Worm (Caenorhabditis elegans) whole organism, young adult: ENCODE measurements around the gene C14A11.5.
A peak's percentile ranks its signal among the peaks of the same experiment; 100 is the strongest.

Source experiments
- B0019.2 ChIP-seq: fragments of 200-800 bp; sonication (Bioruptor generic); conservative IDR thresholded peaks from 2 replicates; pipeline ENCODE4 v1.3.6; 2022; ENCODE audit warnings: missing genetic modification reagents, missing genetic modification characterization, missing compliant biosample characterization
- B0261.1 ChIP-seq: sonication (generic microtip); optimal IDR thresholded peaks from 2 replicates; lab custom pipeline; 2016; ENCODE audit warnings: mild to moderate bottlenecking, missing genetic modification characterization, moderate library complexity, missing compliant biosample characterization
- C06A6.2 ChIP-seq: fragments of 200-800 bp; sonication (Bioruptor generic); conservative IDR thresholded peaks from 2 replicates; pipeline ENCODE4 v1.3.6; 2022; ENCODE audit warnings: missing genetic modification characterization, missing compliant biosample characterization
- C17E4.6 ChIP-seq: fragments of 200-800 bp; sonication (Bioruptor generic); IDR thresholded peaks from 2 replicates; pipeline ENCODE4 v1.3.6; 2022; ENCODE audit warnings: missing genetic modification reagents, missing genetic modification characterization, missing compliant biosample characterization
- K11D2.4 ChIP-seq: fragments of 200-800 bp; sonication (Bioruptor generic); IDR thresholded peaks from 2 replicates; pipeline ENCODE4 v1.3.6; 2022; ENCODE audit warnings: missing genetic modification reagents, missing genetic modification characterization, missing compliant biosample characterization
- K12H6.12 ChIP-seq: fragments of 200-800 bp; sonication (Bioruptor generic); optimal IDR thresholded peaks from 2 replicates; lab custom pipeline; 2018; ENCODE audit warnings: mild to moderate bottlenecking, missing genetic modification characterization, missing compliant biosample characterization
- Y53G8AR.9 ChIP-seq: fragments of 200-800 bp; sonication (Bioruptor generic); conservative IDR thresholded peaks from 2 replicates; pipeline ENCODE4 v1.3.6; 2022; ENCODE audit warnings: missing genetic modification reagents, missing genetic modification characterization, missing compliant biosample characterization
- Y56A3A.18 ChIP-seq: fragments of 200-800 bp; sonication (Bioruptor generic); IDR thresholded peaks from 2 replicates; pipeline ENCODE4 v1.3.6; 2022; ENCODE audit warnings: missing genetic modification reagents, missing genetic modification characterization, missing compliant biosample characterization
- ZK185.1 ChIP-seq: sonication (generic microtip); optimal IDR thresholded peaks from 2 replicates; lab custom pipeline; 2016; ENCODE audit warnings: mild to moderate bottlenecking, missing genetic modification characterization, missing compliant biosample characterization; ENCODE audit not compliant: poor library complexity, severe bottlenecking
- aptf-2 ChIP-seq: fragments of 200-800 bp; sonication (Bioruptor generic); conservative IDR thresholded peaks from 2 replicates; pipeline ENCODE4 v1.3.6; 2022; ENCODE audit warnings: missing genetic modification reagents, missing genetic modification characterization, missing compliant biosample characterization
- atf-7 ChIP-seq: sonication (generic microtip); optimal IDR thresholded peaks from 2 replicates; lab custom pipeline; 2017; ENCODE audit warnings: mild to moderate bottlenecking, missing genetic modification characterization, missing compliant biosample characterization
- bed-1 ChIP-seq: fragments of 200-800 bp; sonication (Bioruptor generic); IDR thresholded peaks from 2 replicates; pipeline ENCODE4 v1.3.6; 2022; ENCODE audit warnings: missing genetic modification reagents, missing genetic modification characterization, missing compliant biosample characterization
- cebp-2 ChIP-seq: fragments of 200-800 bp; sonication (Bioruptor generic); IDR thresholded peaks from 2 replicates; pipeline ENCODE4 v1.3.6; 2022; ENCODE audit warnings: missing genetic modification characterization, missing compliant biosample characterization
- ceh-100 ChIP-seq: fragments of 200-800 bp; sonication (Bioruptor generic); IDR thresholded peaks from 2 replicates; pipeline ENCODE4 v1.3.6; 2022; ENCODE audit warnings: missing genetic modification reagents, missing genetic modification characterization, missing compliant biosample characterization
- chd-7 ChIP-seq: sonication (generic microtip); optimal IDR thresholded peaks from 2 replicates; lab custom pipeline; 2016; ENCODE audit warnings: mild to moderate bottlenecking, missing genetic modification characterization, moderate library complexity, missing compliant biosample characterization
- dpff-1 ChIP-seq: sonication (generic microtip); optimal IDR thresholded peaks from 2 replicates; lab custom pipeline; 2017; ENCODE audit warnings: mild to moderate bottlenecking, missing genetic modification characterization, missing compliant biosample characterization
- dpl-1 ChIP-seq: fragments of 150-350 bp; optimal IDR thresholded peaks from 2 replicates; lab custom pipeline; 2014; ENCODE audit warnings: missing biosample characterization, missing genetic modification reagents, missing genetic modification characterization
- egrh-3 ChIP-seq: fragments of 200-800 bp; sonication (Bioruptor generic); IDR thresholded peaks from 2 replicates; pipeline ENCODE4 v1.3.6; 2022; ENCODE audit warnings: missing genetic modification reagents, missing genetic modification characterization, missing compliant biosample characterization
- ets-4 ChIP-seq: fragments of 200-800 bp; sonication (Bioruptor generic); optimal IDR thresholded peaks from 2 replicates; lab custom pipeline; 2018; ENCODE audit warnings: mild to moderate bottlenecking, missing genetic modification characterization, missing compliant biosample characterization
- gei-17 ChIP-seq: fragments of 200-800 bp; sonication (Bioruptor generic); optimal IDR thresholded peaks from 2 replicates; lab custom pipeline; 2018; ENCODE audit warnings: mild to moderate bottlenecking, missing genetic modification characterization, missing compliant biosample characterization
- hlh-26 ChIP-seq: fragments of 200-800 bp; sonication (Bioruptor generic); conservative IDR thresholded peaks from 2 replicates; pipeline ENCODE4 v1.3.6; 2022; ENCODE audit warnings: missing genetic modification reagents, missing genetic modification characterization, missing compliant biosample characterization
- hmg-1.2 ChIP-seq: fragments of 200-800 bp; sonication (Bioruptor generic); IDR thresholded peaks from 2 replicates; pipeline ENCODE4 v1.3.6; 2022; ENCODE audit warnings: missing genetic modification reagents, missing genetic modification characterization, missing compliant biosample characterization
- hrde-1 ChIP-seq: sonication (generic microtip); optimal IDR thresholded peaks from 2 replicates; lab custom pipeline; 2016; ENCODE audit warnings: missing genetic modification characterization, mild to moderate bottlenecking, missing compliant biosample characterization, moderate library complexity, missing genotype, missing genetic modification reagents, borderline replicate concordance
- lag-1 ChIP-seq: fragments of 200-800 bp; sonication (Bioruptor generic); IDR thresholded peaks from 2 replicates; pipeline ENCODE4 v1.3.6; 2022; ENCODE audit warnings: missing genetic modification reagents, missing genetic modification characterization, missing compliant biosample characterization
- let-526 ChIP-seq: fragments of 200-800 bp; sonication (Bioruptor generic); IDR thresholded peaks from 2 replicates; pipeline ENCODE4 v1.3.6; 2022; ENCODE audit warnings: missing genetic modification reagents, missing genetic modification characterization, missing compliant biosample characterization
- let-607 ChIP-seq, 2 experiments: fragments of 200-800 bp in 1 of 2; sonication (Bioruptor generic) in 1 of 2; sonication (generic microtip) in 1 of 2; optimal IDR thresholded peaks; 2 replicates each; lab custom pipeline; 2016 to 2018; ENCODE audit warnings: mild to moderate bottlenecking in 2 of 2, missing compliant biosample characterization in 2 of 2, missing genetic modification characterization in 2 of 2, moderate library complexity in 2 of 2, missing genotype in 1 of 2
- lin-35 ChIP-seq, 3 experiments: fragments of 150-350 bp in 2 of 3; sonication (generic microtip) in 1 of 3; optimal IDR thresholded peaks; 2 replicates each; lab custom pipeline; 2014 to 2018; ENCODE audit warnings: missing biosample characterization in 3 of 3, missing genetic modification characterization in 3 of 3, missing genetic modification reagents in 3 of 3
- lin-54 ChIP-seq: fragments of 200-800 bp; sonication (Bioruptor generic); optimal IDR thresholded peaks from 2 replicates; lab custom pipeline; 2018; ENCODE audit warnings: mild to moderate bottlenecking, missing genetic modification characterization, missing compliant biosample characterization
- lsy-27 ChIP-seq: sonication (generic microtip); optimal IDR thresholded peaks from 2 replicates; lab custom pipeline; 2017; ENCODE audit warnings: missing genetic modification characterization, mild to moderate bottlenecking, missing compliant biosample characterization, antibody characterized with exemption, missing genotype, borderline replicate concordance; ENCODE audit not compliant: insufficient read depth
- madf-3 ChIP-seq: fragments of 200-800 bp; sonication (Bioruptor generic); IDR thresholded peaks from 2 replicates; pipeline ENCODE4 v1.3.6; 2022; ENCODE audit warnings: missing genetic modification reagents, missing genetic modification characterization, missing compliant biosample characterization
- mxl-1 ChIP-seq: sonication (generic microtip); optimal IDR thresholded peaks from 2 replicates; lab custom pipeline; 2016; ENCODE audit warnings: missing genetic modification characterization, missing compliant biosample characterization
- nfya-1 ChIP-seq: sonication (generic microtip); optimal IDR thresholded peaks from 2 replicates; lab custom pipeline; 2017; ENCODE audit warnings: antibody characterized with exemption, missing compliant biosample characterization, missing genetic modification characterization, borderline replicate concordance; ENCODE audit not compliant: insufficient read depth
- rec-8 ChIP-seq, 2 experiments: sonication (generic microtip); optimal IDR thresholded peaks; 2 replicates each; lab custom pipeline; 2016; ENCODE audit warnings: mild to moderate bottlenecking in 2 of 2, missing genetic modification characterization in 2 of 2, missing genetic modification reagents in 2 of 2, missing genotype in 2 of 2, missing biosample characterization in 1 of 2, missing compliant biosample characterization in 1 of 2, moderate library complexity in 1 of 2
- repo-1 ChIP-seq: sonication (generic microtip); optimal IDR thresholded peaks from 2 replicates; lab custom pipeline; 2017; ENCODE audit warnings: mild to moderate bottlenecking, missing genetic modification characterization, missing compliant biosample characterization
- sdz-38 ChIP-seq: sonication (generic microtip); optimal IDR thresholded peaks from 2 replicates; lab custom pipeline; 2016; ENCODE audit warnings: missing genotype, missing genetic modification characterization, missing compliant biosample characterization
- snpc-1.3 ChIP-seq: sonication (generic microtip); optimal IDR thresholded peaks from 2 replicates; lab custom pipeline; 2017; ENCODE audit warnings: missing genetic modification characterization, mild to moderate bottlenecking, missing compliant biosample characterization, antibody characterized with exemption, moderate library complexity, missing genotype, missing genetic modification reagents; ENCODE audit not compliant: insufficient read depth
- somi-1 ChIP-seq: fragments of 200-800 bp; sonication (Bioruptor generic); optimal IDR thresholded peaks from 2 replicates; lab custom pipeline; 2018; ENCODE audit warnings: mild to moderate bottlenecking, missing genetic modification characterization, missing compliant biosample characterization
- sptf-2 ChIP-seq: fragments of 200-800 bp; sonication (Bioruptor generic); optimal IDR thresholded peaks from 2 replicates; lab custom pipeline; 2018; ENCODE audit warnings: mild to moderate bottlenecking, missing genetic modification characterization, missing compliant biosample characterization
- tlf-1 ChIP-seq: fragments of 200-800 bp; sonication (Bioruptor generic); optimal IDR thresholded peaks from 2 replicates; lab custom pipeline; 2018; ENCODE audit warnings: mild to moderate bottlenecking, missing genetic modification characterization, missing compliant biosample characterization
- unc-62 ChIP-seq: fragments of 150-350 bp; optimal IDR thresholded peaks from 2 replicates; lab custom pipeline; 2014; ENCODE audit warnings: missing biosample characterization, missing genetic modification reagents, missing genetic modification characterization
- zfh-2 ChIP-seq: fragments of 200-800 bp; sonication (Bioruptor generic); conservative IDR thresholded peaks from 2 replicates; pipeline ENCODE4 v1.3.6; 2022; ENCODE audit warnings: missing genetic modification reagents, missing genetic modification characterization, missing compliant biosample characterization
- ztf-28 ChIP-seq: fragments of 200-800 bp; sonication (Bioruptor generic); IDR thresholded peaks from 2 replicates; pipeline ENCODE4 v1.3.6; 2022; ENCODE audit warnings: missing genetic modification reagents, missing genetic modification characterization, missing compliant biosample characterization
- ztf-3 ChIP-seq: fragments of 200-800 bp; sonication (Bioruptor generic); optimal IDR thresholded peaks from 2 replicates; lab custom pipeline; 2018; ENCODE audit warnings: mild to moderate bottlenecking, missing genetic modification characterization, missing compliant biosample characterization
- ztf-6 ChIP-seq: fragments of 200-800 bp; sonication (Bioruptor generic); IDR thresholded peaks from 2 replicates; pipeline ENCODE4 v1.3.6; 2022; ENCODE audit warnings: missing genetic modification reagents, missing genetic modification characterization, missing compliant biosample characterization

The C14A11.5 gene

ce11 chrX:2814097-2814720, 6.9 kb upstream of the C14A11.5 start, which contains the start of gene C14A11.6:
TSS of gene C14A11.6 (minus strand) at chrX:2814147.
- TF ChIP-seq cebp-2 (GFP tag; lab: Robert Waterston, UW) (no peak), lag-1 (GFP tag; lab: Robert Waterston, UW) (no peak), ztf-3 (GFP tag; lab: Kevin White, UChicago) (no peak), unc-62 (GFP tag; lab: Kevin White, UChicago) (no peak), ztf-6 (GFP tag; lab: Robert Waterston, UW) (no peak), dpff-1 (tag; lab: Kevin White, UChicago) (no peak), sdz-38 (tag; lab: Kevin White, UChicago) (no peak), lin-35 (GFP tag; optimal IDR thresholded peaks at IDR 0.05; lab: Kevin White, UChicago) (no peak), gei-17 (GFP tag; lab: Kevin White, UChicago) (no peak), lsy-27 (tag; lab: Kevin White, UChicago) (no peak), hlh-26 (GFP tag; lab: Robert Waterston, UW) (no peak), let-526 (no peak), bed-1 (GFP tag; lab: Robert Waterston, UW) (no peak), hmg-1.2 (GFP tag; lab: Robert Waterston, UW) (no peak), B0019.2 (GFP tag; lab: Robert Waterston, UW) (no peak), lin-54 (GFP tag; lab: Kevin White, UChicago) (no peak), C06A6.2 (GFP tag; lab: Robert Waterston, UW) (no peak), snpc-1.3 (tag; lab: Kevin White, UChicago) (no peak), let-607 (tag; optimal IDR thresholded peaks at IDR 0.05; lab: Kevin White, UChicago) (no peak), zfh-2 (GFP tag; lab: Robert Waterston, UW) (no peak)

ce11 chrX:2809611-2810010, 2.3 kb upstream of the C14A11.5 start, which contains the start of gene C14A11.9:
TSS of gene C14A11.9 (minus strand) at chrX:2809637.
- 0 out of 2 replicates have a peak, but pooled peaks have one; percentile 24 for TF ChIP-seq egrh-3 (GFP tag; lab: Robert Waterston, UW)
- no peak for TF ChIP-seq nfya-1
- peak; percentile 63 for TF ChIP-seq ets-4 (GFP tag; lab: Kevin White, UChicago)
- TF ChIP-seq tlf-1 (GFP tag; lab: Kevin White, UChicago), result peak; percentile 55
- TF ChIP-seq C17E4.6 (GFP tag; lab: Robert Waterston, UW), result 0 out of 2 replicates have a peak, but pooled peaks have one; percentile 38
- TF ChIP-seq repo-1, result no peak
- TF ChIP-seq ZK185.1, result peak; percentile 86
- TF ChIP-seq atf-7 (tag; lab: Kevin White, UChicago), result peak; percentile 81
- no peak for TF ChIP-seq rec-8 (tag; optimal IDR thresholded peaks at IDR 0.05; lab: Kevin White, UChicago)
- peak; percentile 14 for TF ChIP-seq sptf-2
- peak; percentile 87 for TF ChIP-seq gei-17 (GFP tag; lab: Kevin White, UChicago)
- TF ChIP-seq dpl-1 (GFP tag; lab: Kevin White, UChicago), result peak; percentile 3
- no peak for TF ChIP-seq madf-3
- no peak for TF ChIP-seq ztf-28 (GFP tag; lab: Robert Waterston, UW)
- no peak for TF ChIP-seq hrde-1 (tag; lab: Kevin White, UChicago)
- TF ChIP-seq chd-7 (tag; lab: Kevin White, UChicago), result no peak
- no peak; the same call in 1 of the 2 replicates for TF ChIP-seq Y56A3A.18
- TF ChIP-seq B0261.1 (tag; lab: Kevin White, UChicago), result peak; percentile 2
- no peak for TF ChIP-seq hlh-26 (GFP tag; lab: Robert Waterston, UW)
- peak; percentile 79 for TF ChIP-seq somi-1 (GFP tag; lab: Kevin White, UChicago)
- TF ChIP-seq ceh-100 (GFP tag; lab: Robert Waterston, UW), result 0 out of 2 replicates have a peak, but pooled peaks have one; percentile 33
- no peak for TF ChIP-seq aptf-2 (GFP tag; lab: Robert Waterston, UW)
- no peak for TF ChIP-seq mxl-1 (tag; lab: Kevin White, UChicago)
- 0 out of 2 replicates have a peak, but pooled peaks have one; percentile 53 for TF ChIP-seq Y53G8AR.9
- TF ChIP-seq B0019.2 (GFP tag; lab: Robert Waterston, UW), result no peak
- peak in 1 of 3 experiments; percentile 88 for TF ChIP-seq lin-35 (GFP tag; optimal IDR thresholded peaks at IDR 0.05; lab: Kevin White, UChicago)
- TF ChIP-seq K12H6.12 (tag; lab: Kevin White, UChicago), result peak; percentile 74
- TF ChIP-seq K11D2.4 (GFP tag; lab: Robert Waterston, UW), result peak; percentile 94
